Worm (Caenorhabditis elegans) whole organism, young adult: ENCODE measurements around the gene bcc-1.

Experiments used
- B0019.2 ChIP-seq: fragments of 200-800 bp; sonication (Bioruptor generic); conservative IDR thresholded peaks from 2 replicates; pipeline ENCODE4 v1.3.6; 2022; ENCODE audit warnings: missing genetic modification reagents, missing genetic modification characterization, missing compliant biosample characterization
- D2030.7 ChIP-seq: fragments of 200-800 bp; sonication (Bioruptor generic); IDR thresholded peaks from 2 replicates; pipeline ENCODE4 v1.3.6; 2022; ENCODE audit warnings: missing genetic modification reagents, missing genetic modification characterization, missing compliant biosample characterization
- F10E7.11 ChIP-seq: sonication (generic microtip); optimal IDR thresholded peaks from 2 replicates; lab custom pipeline; 2017; ENCODE audit warnings: mild to moderate bottlenecking, missing genetic modification characterization, moderate library complexity, missing compliant biosample characterization
- F22D6.2 ChIP-seq: sonication (generic microtip); optimal IDR thresholded peaks from 2 replicates; lab custom pipeline; 2016; ENCODE audit warnings: mild to moderate bottlenecking, missing genetic modification characterization, missing compliant biosample characterization
- F33H1.4 ChIP-seq: fragments of 200-800 bp; sonication (Bioruptor generic); IDR thresholded peaks from 2 replicates; pipeline ENCODE4 v1.3.6; 2022; ENCODE audit warnings: missing genetic modification reagents, missing genetic modification characterization, missing compliant biosample characterization
- F39B2.1 ChIP-seq: fragments of 200-800 bp; sonication (Bioruptor generic); IDR thresholded peaks from 2 replicates; pipeline ENCODE4 v1.3.6; 2022; ENCODE audit warnings: missing genetic modification reagents, missing genetic modification characterization, missing compliant biosample characterization
- Y53G8AR.9 ChIP-seq: fragments of 200-800 bp; sonication (Bioruptor generic); conservative IDR thresholded peaks from 2 replicates; pipeline ENCODE4 v1.3.6; 2022; ENCODE audit warnings: missing genetic modification reagents, missing genetic modification characterization, missing compliant biosample characterization
- Y95B8A.8 ChIP-seq: fragments of 200-800 bp; sonication (Bioruptor generic); IDR thresholded peaks from 2 replicates; pipeline ENCODE4 v1.3.6; 2022; ENCODE audit warnings: missing genetic modification reagents, missing genetic modification characterization, missing compliant biosample characterization
- akir-1 ChIP-seq: fragments of 200-800 bp; sonication (Bioruptor generic); optimal IDR thresholded peaks from 2 replicates; lab custom pipeline; 2018; ENCODE audit warnings: mild to moderate bottlenecking, missing genetic modification characterization, moderate library complexity, missing compliant biosample characterization
- attf-6 ChIP-seq: fragments of 200-800 bp; sonication (Bioruptor generic); IDR thresholded peaks from 2 replicates; pipeline ENCODE4 v1.3.6; 2022; ENCODE audit warnings: missing genetic modification reagents, missing genetic modification characterization, missing compliant biosample characterization
- cebp-1 ChIP-seq, 2 experiments: fragments of 200-800 bp in 1 of 2; sonication (Bioruptor generic) in 1 of 2; sonication (generic microtip) in 1 of 2; IDR thresholded peaks in 1 of 2; optimal IDR thresholded peaks in 1 of 2; 2 replicates each; pipeline versions ENCODE4 v1.3.6 to Lab custom; 2017 to 2022; ENCODE audit warnings: missing compliant biosample characterization in 2 of 2, missing genetic modification characterization in 2 of 2, mild to moderate bottlenecking in 1 of 2, missing genetic modification reagents in 1 of 2, moderate library complexity in 1 of 2
- cebp-2 ChIP-seq: fragments of 200-800 bp; sonication (Bioruptor generic); IDR thresholded peaks from 2 replicates; pipeline ENCODE4 v1.3.6; 2022; ENCODE audit warnings: missing genetic modification characterization, missing compliant biosample characterization
- ceh-79 ChIP-seq: sonication (generic microtip); optimal IDR thresholded peaks from 2 replicates; lab custom pipeline; 2017; ENCODE audit warnings: mild to moderate bottlenecking, missing genetic modification characterization, missing compliant biosample characterization
- die-1 ChIP-seq: sonication (generic microtip); optimal IDR thresholded peaks from 2 replicates; lab custom pipeline; 2016; ENCODE audit warnings: missing genotype, mild to moderate bottlenecking, missing genetic modification characterization, missing compliant biosample characterization
- dpff-1 ChIP-seq: sonication (generic microtip); optimal IDR thresholded peaks from 2 replicates; lab custom pipeline; 2017; ENCODE audit warnings: mild to moderate bottlenecking, missing genetic modification characterization, missing compliant biosample characterization
- egl-18 ChIP-seq: fragments of 200-800 bp; sonication (Bioruptor generic); IDR thresholded peaks from 2 replicates; pipeline ENCODE4 v1.3.6; 2022; ENCODE audit warnings: missing genetic modification reagents, missing genetic modification characterization, missing compliant biosample characterization
- egl-44 ChIP-seq: fragments of 200-800 bp; sonication (Bioruptor generic); IDR thresholded peaks from 2 replicates; pipeline ENCODE4 v1.3.6; 2022; ENCODE audit warnings: missing genetic modification reagents, missing genetic modification characterization, missing compliant biosample characterization
- fkh-3 ChIP-seq: sonication (generic microtip); optimal IDR thresholded peaks from 2 replicates; lab custom pipeline; 2016; ENCODE audit warnings: mild to moderate bottlenecking, missing genetic modification characterization, missing compliant biosample characterization
- him-1 ChIP-seq: sonication (generic microtip); optimal IDR thresholded peaks from 2 replicates; lab custom pipeline; 2016; ENCODE audit warnings: missing genotype, missing genetic modification reagents, missing genetic modification characterization, missing compliant biosample characterization
- hlh-26 ChIP-seq: fragments of 200-800 bp; sonication (Bioruptor generic); conservative IDR thresholded peaks from 2 replicates; pipeline ENCODE4 v1.3.6; 2022; ENCODE audit warnings: missing genetic modification reagents, missing genetic modification characterization, missing compliant biosample characterization
- hmg-1.2 ChIP-seq: fragments of 200-800 bp; sonication (Bioruptor generic); IDR thresholded peaks from 2 replicates; pipeline ENCODE4 v1.3.6; 2022; ENCODE audit warnings: missing genetic modification reagents, missing genetic modification characterization, missing compliant biosample characterization
- hrde-1 ChIP-seq: sonication (generic microtip); optimal IDR thresholded peaks from 2 replicates; lab custom pipeline; 2016; ENCODE audit warnings: missing genetic modification characterization, mild to moderate bottlenecking, missing compliant biosample characterization, moderate library complexity, missing genotype, missing genetic modification reagents, borderline replicate concordance
- lin-26 ChIP-seq: fragments of 200-800 bp; sonication (Bioruptor generic); IDR thresholded peaks from 2 replicates; pipeline ENCODE4 v1.3.6; 2022; ENCODE audit warnings: missing genetic modification reagents, missing genetic modification characterization, missing compliant biosample characterization
- lin-40 ChIP-seq: sonication (generic microtip); optimal IDR thresholded peaks from 2 replicates; lab custom pipeline; 2016; ENCODE audit warnings: missing genetic modification characterization, mild to moderate bottlenecking, missing compliant biosample characterization, missing genotype, missing genetic modification reagents
- madf-3 ChIP-seq: fragments of 200-800 bp; sonication (Bioruptor generic); IDR thresholded peaks from 2 replicates; pipeline ENCODE4 v1.3.6; 2022; ENCODE audit warnings: missing genetic modification reagents, missing genetic modification characterization, missing compliant biosample characterization
- nfyb-1 ChIP-seq: fragments of 200-800 bp; sonication (Bioruptor generic); IDR thresholded peaks from 2 replicates; pipeline ENCODE4 v1.3.6; 2022; ENCODE audit warnings: missing genetic modification reagents, missing genetic modification characterization, missing compliant biosample characterization
- nhr-27 ChIP-seq: fragments of 200-800 bp; sonication (Bioruptor generic); optimal IDR thresholded peaks from 2 replicates; lab custom pipeline; 2018; ENCODE audit warnings: mild to moderate bottlenecking, missing genetic modification characterization, moderate library complexity, missing compliant biosample characterization
- nhr-80 ChIP-seq: sonication (generic microtip); optimal IDR thresholded peaks from 2 replicates; lab custom pipeline; 2016; ENCODE audit warnings: missing genetic modification characterization, missing compliant biosample characterization
- rcor-1 ChIP-seq: fragments of 200-800 bp; sonication (Bioruptor generic); IDR thresholded peaks from 2 replicates; pipeline ENCODE4 v1.3.6; 2022; ENCODE audit warnings: missing genetic modification reagents, missing genetic modification characterization, missing compliant biosample characterization
- repo-1 ChIP-seq: sonication (generic microtip); optimal IDR thresholded peaks from 2 replicates; lab custom pipeline; 2017; ENCODE audit warnings: mild to moderate bottlenecking, missing genetic modification characterization, missing compliant biosample characterization
- sea-2 ChIP-seq: fragments of 200-800 bp; sonication (Bioruptor generic); IDR thresholded peaks from 2 replicates; pipeline ENCODE4 v1.3.6; 2022; ENCODE audit warnings: missing genetic modification characterization, missing compliant biosample characterization
- snpc-1.1 ChIP-seq: sonication (generic microtip); optimal IDR thresholded peaks from 2 replicates; lab custom pipeline; 2017; ENCODE audit warnings: missing genetic modification characterization, mild to moderate bottlenecking, missing compliant biosample characterization, antibody characterized with exemption, moderate library complexity, missing genotype, missing genetic modification reagents; ENCODE audit not compliant: insufficient read depth
- snpc-1.3 ChIP-seq: sonication (generic microtip); optimal IDR thresholded peaks from 2 replicates; lab custom pipeline; 2017; ENCODE audit warnings: missing genetic modification characterization, mild to moderate bottlenecking, missing compliant biosample characterization, antibody characterized with exemption, moderate library complexity, missing genotype, missing genetic modification reagents; ENCODE audit not compliant: insufficient read depth
- snpc-4 ChIP-seq, 5 experiments: fragments of 150-350 bp in 1 of 5; sonication (generic microtip) in 4 of 5; optimal IDR thresholded peaks; 2 replicates each; lab custom pipeline; 2014 to 2018; ENCODE audit warnings: missing genetic modification characterization in 5 of 5, missing biosample characterization in 3 of 5, antibody characterized with exemption in 2 of 5, mild to moderate bottlenecking in 2 of 5, missing compliant biosample characterization in 2 of 5, missing genotype in 2 of 5, moderate library complexity in 2 of 5, missing genetic modification reagents in 1 of 5
- unc-130 ChIP-seq: sonication (generic microtip); optimal IDR thresholded peaks from 2 replicates; lab custom pipeline; 2016; ENCODE audit warnings: missing genetic modification reagents, missing genetic modification characterization, missing compliant biosample characterization
- xnd-1 ChIP-seq: sonication (generic microtip); optimal IDR thresholded peaks from 2 replicates; lab custom pipeline; 2016; ENCODE audit warnings: missing genotype, missing genetic modification reagents, missing genetic modification characterization, missing compliant biosample characterization
- zim-3 ChIP-seq: sonication (generic microtip); optimal IDR thresholded peaks from 2 replicates; lab custom pipeline; 2017; ENCODE audit warnings: mild to moderate bottlenecking, missing genetic modification characterization, moderate library complexity, missing compliant biosample characterization
- ztf-22 ChIP-seq: fragments of 200-800 bp; sonication (Bioruptor generic); optimal IDR thresholded peaks from 2 replicates; lab custom pipeline; 2018; ENCODE audit warnings: mild to moderate bottlenecking, missing genetic modification characterization, moderate library complexity, missing compliant biosample characterization
- ztf-26 ChIP-seq: sonication (generic microtip); optimal IDR thresholded peaks from 2 replicates; lab custom pipeline; 2017; ENCODE audit warnings: missing genetic modification characterization, missing compliant biosample characterization
- ztf-28 ChIP-seq: fragments of 200-800 bp; sonication (Bioruptor generic); IDR thresholded peaks from 2 replicates; pipeline ENCODE4 v1.3.6; 2022; ENCODE audit warnings: missing genetic modification reagents, missing genetic modification characterization, missing compliant biosample characterization
- ztf-3 ChIP-seq: fragments of 200-800 bp; sonication (Bioruptor generic); optimal IDR thresholded peaks from 2 replicates; lab custom pipeline; 2018; ENCODE audit warnings: mild to moderate bottlenecking, missing genetic modification characterization, missing compliant biosample characterization

Gene bcc-1

DNA sequence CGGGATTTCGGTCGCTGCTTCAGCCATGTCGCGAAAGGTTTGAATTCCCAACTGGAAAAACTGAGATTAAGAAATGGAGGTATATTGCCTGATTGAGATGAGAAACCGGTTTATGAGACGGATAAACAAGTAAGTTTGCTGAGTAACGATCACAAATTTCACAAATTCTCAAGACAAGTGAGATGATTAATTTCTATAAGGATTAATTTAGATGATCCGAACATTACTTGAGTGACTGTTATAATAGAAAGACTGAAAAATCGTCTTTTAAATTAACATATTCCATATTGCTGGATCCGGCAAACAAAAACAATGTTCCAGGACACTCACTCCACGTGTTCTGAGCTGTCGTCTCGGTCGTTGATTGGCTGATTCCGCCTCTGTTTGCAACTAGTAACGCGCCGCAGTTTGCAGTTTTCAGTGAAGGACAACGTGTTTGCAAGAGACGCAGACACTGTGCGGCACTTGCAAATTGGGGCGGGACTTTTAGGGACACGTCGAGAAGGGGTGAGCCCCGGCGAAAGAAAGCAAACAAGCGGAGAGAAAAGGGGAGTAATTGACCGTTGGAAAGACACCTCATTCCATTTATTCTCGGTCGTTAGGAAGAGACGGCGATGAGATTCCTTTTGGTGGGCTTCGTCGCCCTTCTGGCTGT, 26.6 kb upstream of the bcc-1 start, which contains the start of the genes imp-2 and enpl-1 (continued):
- TF ChIP-seq lin-26 (GFP tag; lab: Robert Waterston, UW) (peak; percentile 66; the same call in 1 of the 2 replicates), madf-3 (GFP tag; lab: Robert Waterston, UW) (peak; percentile 72; the same call in 1 of the 2 replicates), F39B2.1 (no peak), F22D6.2 (tag; lab: Kevin White, UChicago) (peak; percentile 51)

DNA sequence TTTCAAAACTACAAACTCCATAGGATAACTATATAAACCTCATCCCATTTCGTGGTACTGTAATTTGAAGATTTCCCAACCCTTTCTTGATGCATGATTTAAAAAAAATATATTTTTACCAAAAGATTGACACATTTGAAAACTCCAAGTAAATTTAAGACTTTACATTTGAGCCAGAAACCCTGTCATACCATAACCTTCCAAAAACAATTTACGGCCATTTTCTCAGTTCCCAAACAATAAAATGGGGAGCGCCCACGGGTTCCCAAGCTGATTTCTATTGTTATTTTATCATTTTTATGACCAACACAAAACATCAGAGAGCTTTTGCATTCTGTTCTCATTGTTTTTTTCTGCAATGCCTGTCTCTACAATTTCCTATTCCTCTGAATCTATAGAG, 20.3 kb upstream of the bcc-1 start, which contains the start of gene clc-9:
Gene clc-9, plus strand, starts transcription at position 301 of the 400 bp plus-strand sequence.
- TF ChIP-seq cebp-2 (GFP tag; lab: Robert Waterston, UW), result no peak
- no peak for TF ChIP-seq zim-3 (tag; lab: Kevin White, UChicago)
- TF ChIP-seq snpc-1.1, result no peak
- TF ChIP-seq nhr-27 (tag; lab: Kevin White, UChicago), result no peak
- TF ChIP-seq repo-1 (tag; lab: Kevin White, UChicago), result no peak
- TF ChIP-seq ztf-26 (tag; lab: Kevin White, UChicago), result no peak
- no peak for TF ChIP-seq egl-44 (GFP tag; lab: Robert Waterston, UW)
- no peak for TF ChIP-seq fkh-3 (tag; lab: Kevin White, UChicago)
- no peak for TF ChIP-seq F33H1.4 (GFP tag; lab: Robert Waterston, UW)
- no peak for TF ChIP-seq xnd-1
- no peak for TF ChIP-seq hlh-26 (GFP tag; lab: Robert Waterston, UW)
- TF ChIP-seq attf-6 (GFP tag; lab: Robert Waterston, UW), result no peak
- no peak for TF ChIP-seq ztf-22 (GFP tag; lab: Kevin White, UChicago)

DNA sequence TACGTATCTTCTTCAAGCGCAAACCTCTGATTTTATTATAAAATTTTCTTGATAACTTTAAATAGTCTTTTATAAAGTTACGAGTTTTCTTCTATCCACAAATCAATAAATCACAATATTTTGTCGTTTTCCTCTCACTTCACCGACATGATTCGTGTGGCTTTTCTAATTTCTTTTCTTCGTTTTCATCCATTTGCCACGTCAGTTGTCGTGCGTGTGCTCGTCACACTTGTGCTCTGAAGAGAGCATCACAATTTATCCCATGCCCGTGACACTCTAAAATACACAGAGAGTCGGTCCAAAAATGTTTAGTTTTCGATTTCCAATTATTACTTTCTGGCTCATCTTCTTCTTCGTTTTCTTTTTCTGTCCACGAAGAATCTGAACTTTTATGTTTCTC, 19.5 kb upstream of the bcc-1 start:
- TF ChIP-seq ztf-28 (GFP tag; lab: Robert Waterston, UW), result no peak
- no peak for TF ChIP-seq Y53G8AR.9
- no peak for TF ChIP-seq F10E7.11 (tag; lab: Kevin White, UChicago)

- TF ChIP-seq snpc-4 (GFP tag; optimal IDR thresholded peaks at IDR 0.05; lab: Kevin White, UChicago) (no peak), snpc-4 (tag; optimal IDR thresholded peaks at IDR 0.05; lab: Kevin White, UChicago) (peak in 2 of 4 experiments; percentile 29 to 31), nhr-80 (no peak), ceh-79 (tag; lab: Kevin White, UChicago) (no peak), rcor-1 (GFP tag; lab: Robert Waterston, UW) (peak; percentile 40; the same call in 1 of the 2 replicates), nfyb-1 (GFP tag; lab: Robert Waterston, UW) (no peak), cebp-1 (GFP tag; IDR thresholded peaks at IDR 0.05; lab: Robert Waterston, UW) (no peak), cebp-1 (tag; optimal IDR thresholded peaks at IDR 0.05; lab: Kevin White, UChicago) (peak; percentile 19), D2030.7 (GFP tag; lab: Robert Waterston, UW) (peak; percentile 52; the same call in 1 of the 2 replicates), unc-130 (GFP tag; lab: Kevin White, UChicago) (no peak), egl-18 (no peak), B0019.2 (no peak), die-1 (no peak), dpff-1 (tag; lab: Kevin White, UChicago) (no peak), him-1 (no peak), Y95B8A.8 (no peak), snpc-1.3 (tag; lab: Kevin White, UChicago) (peak; percentile 33), sea-2 (no peak), hmg-1.2 (GFP tag; lab: Robert Waterston, UW) (peak; percentile 93), hrde-1 (tag; lab: Kevin White, UChicago) (no peak), lin-40 (no peak), akir-1 (GFP tag; lab: Kevin White, UChicago) (no peak), ztf-3 (GFP tag; lab: Kevin White, UChicago) (no peak), ztf-28 (GFP tag; lab: Robert Waterston, UW) (no peak)
Measured at ce11 chrIV:11110995-11111619, 18.8 kb upstream of the bcc-1 start, which contains the start of gene rps-5. TSS of gene rps-5 (minus strand) at chrIV:11111045.
